3 worm cellular contexts compared by ENCODE assay signal in genomic region chrII:8707024-8707423, ce11.
TF ChIP-seq lines count a peak whose summit lies in the region.

TSS of gene cup-16 (plus strand) at chrII:8707155.

TF ChIP-seq in whole organism, L1 larva, 84 proteins besides CTCF, POLR2A, EP300 and RAD21 (continued from another document):
- TF ChIP-seq efl-1 (optimal IDR thresholded peaks at IDR 0.05; lab: Kevin White, UChicago) (no peak), efl-1 (GFP tag; optimal IDR thresholded peaks at IDR 0.05 in 1 of 2; lab: Kevin White, UChicago) (peak in 1 of 2 experiments; percentile 88), snu-23 (GFP tag; optimal IDR thresholded peaks at IDR 0.05; lab: Kevin White, UChicago) (peak; percentile 14), C34B4.2 (tag; optimal IDR thresholded peaks at IDR 0.05; lab: Kevin White, UChicago) (no peak), tbx-2 (tag; optimal IDR thresholded peaks at IDR 0.05; lab: Kevin White, UChicago) (no peak), grh-1 (GFP tag; IDR thresholded peaks at IDR 0.05; lab: Robert Waterston, UW) (no peak), lin-39 (tag; optimal IDR thresholded peaks at IDR 0.05; lab: Kevin White, UChicago) (peak; percentile 65), unc-62 (GFP tag; optimal IDR thresholded peaks at IDR 0.05; lab: Kevin White, UChicago) (no peak)

TF ChIP-seq in whole organism, L2 larva, 48 proteins besides CTCF, POLR2A, EP300 and RAD21 (continued from another document):
- TF ChIP-seq lsy-2 (tag; optimal IDR thresholded peaks at IDR 0.05; lab: Kevin White, UChicago) (peak in 1 of 2 experiments; percentile 63), sma-3 (GFP tag; optimal IDR thresholded peaks at IDR 0.05; lab: Kevin White, UChicago) (no peak), ztf-4 (tag; optimal IDR thresholded peaks at IDR 0.05; lab: Kevin White, UChicago) (no peak), crh-2 (tag; optimal IDR thresholded peaks at IDR 0.05; lab: Kevin White, UChicago) (no peak), unc-62 (GFP tag; optimal IDR thresholded peaks at IDR 0.05; lab: Kevin White, UChicago) (peak; percentile 13), skn-1 (tag; optimal IDR thresholded peaks at IDR 0.05; lab: Kevin White, UChicago) (no peak), nhr-10 (tag; optimal IDR thresholded peaks at IDR 0.05; lab: Kevin White, UChicago) (no peak), ceh-16 (tag; optimal IDR thresholded peaks at IDR 0.05; lab: Kevin White, UChicago) (no peak), lin-13 (GFP tag; optimal IDR thresholded peaks at IDR 0.05; lab: Kevin White, UChicago) (no peak), sma-9 (GFP tag; optimal IDR thresholded peaks at IDR 0.05; lab: Kevin White, UChicago) (peak; percentile 64), sma-9 (tag; optimal IDR thresholded peaks at IDR 0.05; lab: Kevin White, UChicago) (no peak)
TF ChIP-seq in whole organism, L2 larva: peak in this region for 8.

TF ChIP-seq in whole organism, L3 larva, 47 proteins besides CTCF, POLR2A, EP300 and RAD21 (continued from another document):
- TF ChIP-seq ztf-11 (tag; optimal IDR thresholded peaks at IDR 0.05; lab: Kevin White, UChicago) = no peak
- TF ChIP-seq ZK546.5 (tag; optimal IDR thresholded peaks at IDR 0.05; lab: Kevin White, UChicago) = no peak
- no peak for TF ChIP-seq pqm-1 (tag; optimal IDR thresholded peaks at IDR 0.05; lab: Kevin White, UChicago)
- TF ChIP-seq ceh-82 (tag; optimal IDR thresholded peaks at IDR 0.05; lab: Kevin White, UChicago) = no peak
- no peak for TF ChIP-seq jun-1 (tag; optimal IDR thresholded peaks at IDR 0.05; lab: Kevin White, UChicago)
- TF ChIP-seq nhr-77 (tag; optimal IDR thresholded peaks at IDR 0.05; lab: Kevin White, UChicago) = no peak
- TF ChIP-seq mdl-1 (tag; optimal IDR thresholded peaks at IDR 0.05; lab: Kevin White, UChicago) = no peak
- TF ChIP-seq fos-1 (tag; optimal IDR thresholded peaks at IDR 0.05; lab: Kevin White, UChicago) = no peak
- no peak for TF ChIP-seq aly-2 (tag; optimal IDR thresholded peaks at IDR 0.05; lab: Kevin White, UChicago)
- no peak for TF ChIP-seq sea-2 (GFP tag; optimal IDR thresholded peaks at IDR 0.05; lab: Kevin White, UChicago)
- TF ChIP-seq unc-62 (GFP tag; optimal IDR thresholded peaks at IDR 0.05; lab: Kevin White, UChicago) = no peak
- no peak for TF ChIP-seq lsy-12 (tag; optimal IDR thresholded peaks at IDR 0.05; lab: Kevin White, UChicago)
- no peak for TF ChIP-seq tbx-2 (tag; optimal IDR thresholded peaks at IDR 0.05; lab: Kevin White, UChicago)
- no peak for TF ChIP-seq lin-15B (tag; optimal IDR thresholded peaks at IDR 0.05; lab: Kevin White, UChicago)
- peak; percentile 25 for TF ChIP-seq nhr-11 (tag; optimal IDR thresholded peaks at IDR 0.05; lab: Kevin White, UChicago)
- no peak for TF ChIP-seq R02D3.7 (tag; optimal IDR thresholded peaks at IDR 0.05; lab: Kevin White, UChicago)
- no peak for TF ChIP-seq ceh-9 (tag; optimal IDR thresholded peaks at IDR 0.05; lab: Kevin White, UChicago)
